Worm (Caenorhabditis elegans) whole organism, L1 larva: ENCODE measurements around the gene sma-2.

Experiments
- C04F5.9 ChIP-seq: sonication (generic microtip); optimal IDR thresholded peaks from 2 replicates; lab custom pipeline; 2016; ENCODE audit warnings: missing genetic modification characterization, missing compliant biosample characterization
- C16A3.4 ChIP-seq: fragments of 150-350 bp; optimal IDR thresholded peaks from 2 replicates; lab custom pipeline; 2014; ENCODE audit warnings: missing biosample characterization, missing genetic modification characterization
- F16B12.6 ChIP-seq: fragments of 150-350 bp; optimal IDR thresholded peaks from 2 replicates; lab custom pipeline; 2014; ENCODE audit warnings: missing biosample characterization, missing genetic modification characterization
- Y116A8C.19 ChIP-seq: sonication (generic microtip); optimal IDR thresholded peaks from 2 replicates; lab custom pipeline; 2016; ENCODE audit warnings: missing compliant biosample characterization, missing genetic modification characterization, borderline replicate concordance
- aha-1 ChIP-seq: fragments of 150-350 bp; optimal IDR thresholded peaks from 2 replicates; lab custom pipeline; 2014; ENCODE audit warnings: missing biosample characterization, missing genetic modification characterization
- alr-1 ChIP-seq: fragments of 200-800 bp; sonication (Bioruptor generic); optimal IDR thresholded peaks from 2 replicates; lab custom pipeline; 2018; ENCODE audit warnings: borderline replicate concordance, mild to moderate bottlenecking, missing genetic modification characterization, missing compliant biosample characterization
- blmp-1 ChIP-seq: fragments of 150-350 bp; optimal IDR thresholded peaks from 2 replicates; lab custom pipeline; 2014; ENCODE audit warnings: missing biosample characterization, missing genetic modification characterization
- efl-1 ChIP-seq, 4 experiments: fragments of 150-350 bp; optimal IDR thresholded peaks in 3 of 4; peaks in 1 of 4; 1 replicate in 1 of 4; 2 replicates in 3 of 4; lab custom pipeline; 2014; ENCODE audit warnings: missing biosample characterization in 2 of 4, missing genetic modification characterization in 2 of 4, missing genetic modification reagents in 2 of 4
- efl-3 ChIP-seq: fragments of 200-800 bp; sonication (Bioruptor generic); optimal IDR thresholded peaks from 2 replicates; lab custom pipeline; 2018; ENCODE audit warnings: mild to moderate bottlenecking, missing genetic modification characterization, missing compliant biosample characterization
- egl-27 ChIP-seq, 2 experiments: fragments of 150-350 bp in 1 of 2; sonication (generic microtip); optimal IDR thresholded peaks; 3 replicates each; lab custom pipeline; 2017 to 2018; ENCODE audit warnings: missing biosample characterization in 2 of 2, missing genetic modification characterization in 2 of 2, missing genetic modification reagents in 2 of 2
- elt-2 ChIP-seq: sonication (generic microtip); optimal IDR thresholded peaks from 2 replicates; lab custom pipeline; 2016; ENCODE audit warnings: missing genetic modification characterization, mild to moderate bottlenecking, inconsistent platforms, missing compliant biosample characterization, missing genetic modification reagents
- elt-3 ChIP-seq, 6 experiments: fragments of 150-350 bp in 1 of 6; sonication (generic microtip); optimal IDR thresholded peaks; 2 replicates each; lab custom pipeline; 2017 to 2018; ENCODE audit warnings: missing biosample characterization in 6 of 6, missing genetic modification characterization in 6 of 6, inconsistent platforms in 1 of 6
- fkh-8 ChIP-seq: sonication (generic microtip); optimal IDR thresholded peaks from 2 replicates; lab custom pipeline; 2016; ENCODE audit warnings: mild to moderate bottlenecking, missing genetic modification characterization, missing compliant biosample characterization
- grh-1 ChIP-seq: fragments of 200-800 bp; sonication (Bioruptor generic); IDR thresholded peaks from 2 replicates; pipeline ENCODE4 v1.3.6; 2022; ENCODE audit warnings: missing genetic modification reagents, missing genetic modification characterization, missing compliant biosample characterization
- jun-1 ChIP-seq: fragments of 150-350 bp; optimal IDR thresholded peaks from 2 replicates; lab custom pipeline; 2014; ENCODE audit warnings: missing biosample characterization, missing genetic modification reagents, missing genetic modification characterization
- lin-13 ChIP-seq: fragments of 150-350 bp; optimal IDR thresholded peaks from 2 replicates; lab custom pipeline; 2014; ENCODE audit warnings: missing biosample characterization, missing genetic modification reagents, missing genetic modification characterization
- lin-14 ChIP-seq: fragments of 200-800 bp; sonication (Bioruptor generic); optimal IDR thresholded peaks from 2 replicates; lab custom pipeline; 2018; ENCODE audit warnings: mild to moderate bottlenecking, missing genetic modification characterization, moderate library complexity, missing compliant biosample characterization
- lin-15B ChIP-seq: fragments of 150-350 bp; sonication (generic microtip); optimal IDR thresholded peaks from 3 replicates; lab custom pipeline; 2014; ENCODE audit warnings: missing biosample characterization, missing genetic modification characterization
- lin-39 ChIP-seq: fragments of 150-350 bp; optimal IDR thresholded peaks from 2 replicates; lab custom pipeline; 2014; ENCODE audit warnings: missing biosample characterization, missing genetic modification reagents, missing genetic modification characterization
- lir-3 ChIP-seq: sonication (generic microtip); optimal IDR thresholded peaks from 2 replicates; lab custom pipeline; 2016; ENCODE audit warnings: mild to moderate bottlenecking, missing genetic modification characterization, moderate library complexity, missing compliant biosample characterization; ENCODE audit not compliant: poor library complexity
- lsy-2 ChIP-seq, 2 experiments: fragments of 150-350 bp; optimal IDR thresholded peaks; 2 replicates each; lab custom pipeline; 2014; ENCODE audit warnings: missing biosample characterization in 2 of 2, missing genetic modification characterization in 2 of 2
- mep-1 ChIP-seq: fragments of 150-350 bp; optimal IDR thresholded peaks from 2 replicates; lab custom pipeline; 2014; ENCODE audit warnings: missing biosample characterization, missing genetic modification characterization
- nhr-11 ChIP-seq: fragments of 150-350 bp; optimal IDR thresholded peaks from 2 replicates; lab custom pipeline; 2014; ENCODE audit warnings: missing biosample characterization, missing genetic modification characterization
- nhr-12 ChIP-seq: sonication (generic microtip); optimal IDR thresholded peaks from 2 replicates; lab custom pipeline; 2017; ENCODE audit warnings: missing biosample characterization, missing genetic modification characterization
- nhr-76 ChIP-seq: sonication (generic microtip); optimal IDR thresholded peaks from 2 replicates; lab custom pipeline; 2017; ENCODE audit warnings: missing biosample characterization, missing genetic modification characterization
- nhr-77 ChIP-seq: fragments of 150-350 bp; optimal IDR thresholded peaks from 2 replicates; lab custom pipeline; 2014; ENCODE audit warnings: missing biosample characterization, missing genetic modification characterization
- nhr-85 ChIP-seq: sonication (generic microtip); peaks from one replicate; lab custom pipeline; 2016; ENCODE audit warnings: missing genetic modification characterization, inconsistent platforms, missing compliant biosample characterization
- nhr-90 ChIP-seq: sonication (generic microtip); optimal IDR thresholded peaks from 2 replicates; lab custom pipeline; 2016; ENCODE audit warnings: mild to moderate bottlenecking, missing genetic modification characterization, missing compliant biosample characterization; ENCODE audit not compliant: poor library complexity
- skn-1 ChIP-seq: fragments of 150-350 bp; optimal IDR thresholded peaks from 2 replicates; lab custom pipeline; 2014; ENCODE audit warnings: missing biosample characterization, missing genetic modification characterization
- snu-23 ChIP-seq: sonication (generic microtip); optimal IDR thresholded peaks from 2 replicates; lab custom pipeline; 2016; ENCODE audit warnings: missing genetic modification characterization, missing compliant biosample characterization
- sptf-1 ChIP-seq: fragments of 150-350 bp; optimal IDR thresholded peaks from 2 replicates; lab custom pipeline; 2014; ENCODE audit warnings: missing biosample characterization, missing genetic modification characterization
- sup-37 ChIP-seq: fragments of 200-800 bp; sonication (Bioruptor generic); optimal IDR thresholded peaks from 2 replicates; lab custom pipeline; 2018; ENCODE audit warnings: mild to moderate bottlenecking, missing genetic modification characterization, missing compliant biosample characterization
- swsn-7 ChIP-seq: sonication (generic microtip); optimal IDR thresholded peaks from 2 replicates; lab custom pipeline; 2016; ENCODE audit warnings: missing genetic modification characterization, missing compliant biosample characterization
- tbx-2 ChIP-seq: sonication (generic microtip); optimal IDR thresholded peaks from 2 replicates; lab custom pipeline; 2016; ENCODE audit warnings: missing genetic modification characterization, missing compliant biosample characterization
- unc-30 ChIP-seq: sonication (generic microtip); optimal IDR thresholded peaks from 2 replicates; lab custom pipeline; 2017; ENCODE audit warnings: missing biosample characterization, missing genetic modification characterization
- unc-86 ChIP-seq: sonication (generic microtip); optimal IDR thresholded peaks from 2 replicates; lab custom pipeline; 2016; ENCODE audit warnings: missing genetic modification characterization, missing compliant biosample characterization
- vab-15 ChIP-seq: sonication (generic microtip); optimal IDR thresholded peaks from 2 replicates; lab custom pipeline; 2017; ENCODE audit warnings: missing genotype, mild to moderate bottlenecking, missing genetic modification characterization, missing compliant biosample characterization
- xbp-1 ChIP-seq: sonication (generic microtip); optimal IDR thresholded peaks from 2 replicates; lab custom pipeline; 2016; ENCODE audit warnings: missing genetic modification characterization, missing compliant biosample characterization
- ztf-11 ChIP-seq, 2 experiments: sonication (generic microtip); optimal IDR thresholded peaks; 2 replicates each; lab custom pipeline; 2016 to 2017; ENCODE audit warnings: missing genetic modification characterization in 2 of 2, missing biosample characterization in 1 of 2, missing compliant biosample characterization in 1 of 2
- ztf-4 ChIP-seq: fragments of 150-350 bp; optimal IDR thresholded peaks from 2 replicates; lab custom pipeline; 2014; ENCODE audit warnings: missing biosample characterization, missing genetic modification characterization

The sma-2 gene

ce11 chrIII:8767889-8768361, 18.4 kb downstream of the sma-2 start, which contains the start of gene mtss-1 (continued):
- peak; percentile 68 for TF ChIP-seq grh-1 (GFP tag; lab: Robert Waterston, UW)
- peak; percentile 62 for TF ChIP-seq nhr-90
- peak; percentile 32 for TF ChIP-seq mep-1
- TF ChIP-seq elt-2 (tag; lab: Kevin White, UChicago) = no peak
- peak; percentile 60 for TF ChIP-seq snu-23 (GFP tag; lab: Kevin White, UChicago)
- peak; percentile 58 for TF ChIP-seq swsn-7
- no peak for TF ChIP-seq alr-1 (tag; lab: Kevin White, UChicago)
- TF ChIP-seq sptf-1 (tag; lab: Kevin White, UChicago) = no peak
- TF ChIP-seq ztf-11 (tag; optimal IDR thresholded peaks at IDR 0.05; lab: Kevin White, UChicago) = peak in 1 of 2 experiments; percentile 42
- TF ChIP-seq sup-37 = no peak
- peak; percentile 34 for TF ChIP-seq C04F5.9 (tag; lab: Kevin White, UChicago)
- peak; percentile 15 for TF ChIP-seq unc-86
- TF ChIP-seq nhr-76 = no peak
- TF ChIP-seq lin-15B (tag; lab: Kevin White, UChicago) = peak; percentile 15
- no peak for TF ChIP-seq jun-1 (tag; lab: Kevin White, UChicago)
- no peak for TF ChIP-seq egl-27 (tag; optimal IDR thresholded peaks at IDR 0.05; lab: Kevin White, UChicago)
- TF ChIP-seq F16B12.6 (tag; lab: Kevin White, UChicago) = no peak
- TF ChIP-seq Y116A8C.19 (tag; lab: Kevin White, UChicago) = no peak
- TF ChIP-seq efl-3 (GFP tag; lab: Kevin White, UChicago) = no peak
- no peak for TF ChIP-seq nhr-77 (tag; lab: Kevin White, UChicago)
- TF ChIP-seq lin-13 (GFP tag; lab: Kevin White, UChicago) = peak; percentile 3
- peak; percentile 68 for TF ChIP-seq tbx-2 (tag; lab: Kevin White, UChicago)
- no peak for TF ChIP-seq vab-15 (tag; lab: Kevin White, UChicago)
- TF ChIP-seq efl-1 (optimal IDR thresholded peaks at IDR 0.05; lab: Kevin White, UChicago) = peak; percentile 48 to 65
- TF ChIP-seq efl-1 (GFP tag; optimal IDR thresholded peaks at IDR 0.05 in 1 of 2; lab: Kevin White, UChicago) = peak; percentile 41 to 95
- TF ChIP-seq lsy-2 (tag; optimal IDR thresholded peaks at IDR 0.05; lab: Kevin White, UChicago) = peak; percentile 48 to 63

- TF ChIP-seq lin-15B (tag; lab: Kevin White, UChicago) = no peak
- TF ChIP-seq F16B12.6 (tag; lab: Kevin White, UChicago) = no peak
- TF ChIP-seq lir-3 = no peak
- no peak for TF ChIP-seq fkh-8 (tag; lab: Kevin White, UChicago)
- TF ChIP-seq aha-1 (tag; lab: Kevin White, UChicago) = no peak
- no peak for TF ChIP-seq unc-30 (tag; lab: Kevin White, UChicago)
- TF ChIP-seq nhr-11 (tag; lab: Kevin White, UChicago) = no peak
- TF ChIP-seq nhr-12 = no peak
- no peak for TF ChIP-seq sup-37
- TF ChIP-seq lin-39 (tag; lab: Kevin White, UChicago) = no peak
- TF ChIP-seq ztf-4 (tag; lab: Kevin White, UChicago) = no peak
Observed at ce11 chrIII:8769253-8769652, 19.8 kb downstream of the sma-2 start, which contains the start of gene K02D10.1. TSS of gene K02D10.1 (plus strand) at chrIII:8769536.

ce11 chrIII:8770243-8770642, 20.8 kb downstream of the sma-2 start:
- TF ChIP-seq skn-1 = no peak
- no peak for TF ChIP-seq C16A3.4
- peak; percentile 3 for TF ChIP-seq tbx-2 (tag; lab: Kevin White, UChicago)
- TF ChIP-seq lsy-2 (tag; optimal IDR thresholded peaks at IDR 0.05; lab: Kevin White, UChicago) = peak in 1 of 2 experiments; percentile 12
- TF ChIP-seq grh-1 (GFP tag; lab: Robert Waterston, UW) = peak; percentile 88
- peak in 1 of 6 experiments; percentile 27 for TF ChIP-seq elt-3 (tag; optimal IDR thresholded peaks at IDR 0.05; lab: Kevin White, UChicago)
- TF ChIP-seq unc-30 (tag; lab: Kevin White, UChicago) = no peak
- TF ChIP-seq xbp-1 = no peak
- no peak for TF ChIP-seq ztf-4 (tag; lab: Kevin White, UChicago)
- peak; percentile 47 for TF ChIP-seq blmp-1 (tag; lab: Kevin White, UChicago)
- peak; percentile 70 for TF ChIP-seq nhr-85 (tag; lab: Kevin White, UChicago)
- no peak for TF ChIP-seq elt-2 (tag; lab: Kevin White, UChicago)
- peak; percentile 61 for TF ChIP-seq lin-14 (GFP tag; lab: Kevin White, UChicago)
